Worm (Caenorhabditis elegans) whole organism, L3 larva: ENCODE results near the gene mnk-1.

Experiments used
- aly-2 ChIP-seq: fragments of 150-350 bp; optimal IDR thresholded peaks from 2 replicates; lab custom pipeline; 2014; ENCODE audit warnings: missing biosample characterization, missing genetic modification characterization
- ceh-28 ChIP-seq: fragments of 150-350 bp; optimal IDR thresholded peaks from 2 replicates; lab custom pipeline; 2014; ENCODE audit warnings: missing biosample characterization, missing genetic modification reagents, missing genetic modification characterization
- ceh-82 ChIP-seq: fragments of 150-350 bp; optimal IDR thresholded peaks from 2 replicates; lab custom pipeline; 2014; ENCODE audit warnings: missing biosample characterization, missing genetic modification characterization
- elt-1 ChIP-seq: fragments of 150-350 bp; optimal IDR thresholded peaks from 2 replicates; lab custom pipeline; 2014; ENCODE audit warnings: missing biosample characterization, missing genetic modification characterization
- mdl-1 ChIP-seq: fragments of 150-350 bp; optimal IDR thresholded peaks from 2 replicates; lab custom pipeline; 2014; ENCODE audit warnings: missing biosample characterization, missing genetic modification characterization
- nhr-12 ChIP-seq: fragments of 150-350 bp; optimal IDR thresholded peaks from 2 replicates; lab custom pipeline; 2014; ENCODE audit warnings: missing biosample characterization, missing genetic modification characterization
- nhr-237 ChIP-seq: fragments of 150-350 bp; optimal IDR thresholded peaks from 2 replicates; lab custom pipeline; 2014; ENCODE audit warnings: missing biosample characterization, missing genetic modification characterization
- nhr-76 ChIP-seq: fragments of 150-350 bp; sonication (generic microtip); optimal IDR thresholded peaks from 5 replicates; lab custom pipeline; 2014; ENCODE audit warnings: missing biosample characterization, missing genetic modification characterization
- nhr-77 ChIP-seq: fragments of 150-350 bp; optimal IDR thresholded peaks from 2 replicates; lab custom pipeline; 2014; ENCODE audit warnings: missing biosample characterization, missing genetic modification characterization
- skn-1 ChIP-seq: fragments of 150-350 bp; optimal IDR thresholded peaks from 2 replicates; lab custom pipeline; 2014; ENCODE audit warnings: missing biosample characterization, missing genetic modification characterization
- unc-62 ChIP-seq: fragments of 150-350 bp; sonication (generic microtip); optimal IDR thresholded peaks from 4 replicates; lab custom pipeline; 2014; ENCODE audit warnings: missing biosample characterization, missing genetic modification reagents, missing genetic modification characterization
- ztf-11 ChIP-seq: fragments of 150-350 bp; optimal IDR thresholded peaks from 2 replicates; lab custom pipeline; 2014; ENCODE audit warnings: missing biosample characterization, missing genetic modification characterization
- ztf-4 ChIP-seq: fragments of 150-350 bp; optimal IDR thresholded peaks from 2 replicates; lab custom pipeline; 2014; ENCODE audit warnings: missing biosample characterization, missing genetic modification characterization

DNA sequence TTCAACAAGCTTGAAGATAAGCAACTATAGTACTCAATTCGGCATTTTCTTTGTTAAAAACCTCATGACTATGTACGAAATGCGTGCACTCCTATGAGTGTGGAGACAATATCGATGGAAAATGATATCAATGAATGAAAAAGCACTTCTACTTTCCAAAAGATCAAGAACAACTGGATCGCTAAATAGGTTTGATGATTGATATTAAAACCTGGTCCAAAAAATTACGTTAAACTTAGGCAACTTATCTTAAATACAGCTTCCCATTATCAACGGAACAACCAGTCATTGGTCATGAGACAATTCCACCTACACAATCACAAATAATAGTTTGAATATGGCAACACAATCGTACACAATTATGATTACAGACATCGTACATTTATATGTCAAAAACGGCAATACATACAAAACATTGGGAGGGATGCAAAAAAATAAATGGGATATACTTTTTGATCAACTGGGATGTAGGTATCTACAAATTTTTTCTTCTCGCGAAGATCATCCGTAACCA lies 4.9 kb upstream of the mnk-1 start:
- no peak for TF ChIP-seq mdl-1 (tag; lab: Kevin White, UChicago)
- no peak for TF ChIP-seq unc-62 (GFP tag; lab: Kevin White, UChicago)
- TF ChIP-seq ceh-82, result no peak
- no peak for TF ChIP-seq nhr-12 (tag; lab: Kevin White, UChicago)
- no peak for TF ChIP-seq aly-2 (tag; lab: Kevin White, UChicago)
- TF ChIP-seq elt-1 (tag; lab: Kevin White, UChicago), result peak; percentile 0
- TF ChIP-seq ztf-4 (tag; lab: Kevin White, UChicago), result no peak
- TF ChIP-seq nhr-77 (tag; lab: Kevin White, UChicago), result no peak
- no peak for TF ChIP-seq nhr-237
- no peak for TF ChIP-seq ceh-28 (tag; lab: Kevin White, UChicago)
- TF ChIP-seq nhr-76 (tag; lab: Kevin White, UChicago), result no peak
- TF ChIP-seq ztf-11 (tag; lab: Kevin White, UChicago), result no peak
- no peak for TF ChIP-seq skn-1
